Fruit fly (Drosophila melanogaster): ENCODE measurements around the gene Pxt.

The Pxt gene

DNA sequence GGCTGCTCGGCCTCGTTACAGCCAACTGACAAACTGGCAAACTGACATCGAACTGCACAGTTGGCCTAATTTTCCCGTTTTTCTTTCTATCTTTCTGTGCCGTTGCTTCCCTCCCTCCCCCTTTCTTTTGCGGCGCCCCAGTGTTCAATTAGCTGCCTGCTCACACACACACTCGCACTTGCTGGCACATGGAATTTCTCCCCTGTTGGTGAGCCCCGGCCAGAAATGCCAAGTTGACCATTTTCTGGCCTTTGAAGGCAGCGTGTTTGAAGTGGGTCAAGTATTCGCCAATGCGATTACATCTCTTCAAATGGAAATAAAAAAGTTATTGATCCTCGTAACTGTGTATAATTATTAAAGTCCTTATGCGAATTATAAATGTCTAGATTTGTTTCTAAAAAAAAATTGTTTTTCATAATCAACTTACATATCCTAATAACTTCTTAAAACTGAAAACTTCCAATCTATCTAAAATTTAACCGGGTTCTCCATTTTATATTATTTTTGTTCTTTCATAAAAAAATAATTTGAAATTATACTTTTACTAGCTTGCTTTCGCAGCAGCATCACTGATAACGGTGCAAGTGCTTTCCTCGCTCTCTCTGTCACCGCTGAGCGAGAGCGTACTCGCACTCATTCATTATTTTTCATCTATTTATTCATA, 38.5 kb upstream of the Pxt start (continued):
- TF ChIP-seq CG10959 (GFP tag; IDR thresholded peaks at IDR 0.05) (no peak), sim (GFP tag; IDR thresholded peaks at IDR 0.05) (no peak), psq (GFP tag; optimal IDR thresholded peaks at IDR 0.05) (no peak), Usf (GFP tag; optimal IDR thresholded peaks at IDR 0.05) (no peak), CkIIα-i1 (GFP tag; IDR thresholded peaks at IDR 0.05) (no peak), Doc3 (GFP tag; IDR thresholded peaks at IDR 0.05; ENCODE audit: partially characterized antibody) (no peak), CG9215 (GFP tag; IDR thresholded peaks at IDR 0.05) (no peak), sens-2 (GFP tag; IDR thresholded peaks at IDR 0.05) (no peak), lilli (GFP tag; optimal IDR thresholded peaks at IDR 0.05) (peak; percentile 40), otp (GFP tag; IDR thresholded peaks at IDR 0.05) (0 out of 3 replicates have a peak, but pooled peaks have one; percentile 20), chinmo (GFP tag; IDR thresholded peaks at IDR 0.05; ENCODE audit: partially characterized antibody) (0 out of 4 replicates have a peak, but pooled peaks have one; percentile 63), wek (GFP tag; optimal IDR thresholded peaks at IDR 0.05) (no peak), caup (GFP tag; optimal IDR thresholded peaks at IDR 0.05; ENCODE audit: severe bottlenecking) (no peak), Tbp (GFP tag; optimal IDR thresholded peaks at IDR 0.05) (no peak), CG10274 (GFP tag; optimal IDR thresholded peaks at IDR 0.05) (no peak), CG11504 (tag; optimal IDR thresholded peaks at IDR 0.05) (peak; percentile 71), CG12236 (GFP tag; optimal IDR thresholded peaks at IDR 0.05) (no peak), NC2β (GFP tag; optimal IDR thresholded peaks at IDR 0.05) (no peak), danr (GFP tag; IDR thresholded peaks at IDR 0.05) (no peak), usp (GFP tag; optimal IDR thresholded peaks at IDR 0.05) (no peak), Rx (GFP tag; IDR thresholded peaks at IDR 0.05) (no peak), sob (GFP tag; IDR thresholded peaks at IDR 0.05) (no peak), ara (GFP tag; IDR thresholded peaks at IDR 0.05) (peak; percentile 43; the same call in 1 of the 2 replicates), CG30431 (GFP tag; optimal IDR thresholded peaks at IDR 0.05) (no peak), CG17912 (GFP tag; optimal IDR thresholded peaks at IDR 0.05) (no peak), CG8281 (tag; optimal IDR thresholded peaks at IDR 0.05) (no peak), CG31388 (GFP tag; optimal IDR thresholded peaks at IDR 0.05) (no peak), CG2129 (GFP tag; IDR thresholded peaks at IDR 0.05; ENCODE audit: partially characterized antibody) (no peak), maf-S (GFP tag; optimal IDR thresholded peaks at IDR 0.05) (no peak), Jarid2 (GFP tag; optimal IDR thresholded peaks at IDR 0.05) (no peak), fu2 (GFP tag; optimal IDR thresholded peaks at IDR 0.05) (no peak), az2 (GFP tag; optimal IDR thresholded peaks at IDR 0.05) (peak; percentile 30), C15 (GFP tag; IDR thresholded peaks at IDR 0.05) (no peak), CG6854 (GFP tag; optimal IDR thresholded peaks at IDR 0.05) (no peak), CG15011 (GFP tag; optimal IDR thresholded peaks at IDR 0.05) (no peak), Eip74EF (GFP tag; optimal IDR thresholded peaks at IDR 0.05) (peak in 1 of 2 experiments; percentile 25), CG14441 (GFP tag; IDR thresholded peaks at IDR 0.05) (no peak), hkb (optimal IDR thresholded peaks at IDR 0.05) (peak; percentile 39), hkb (GFP tag; IDR thresholded peaks at IDR 0.05) (no peak), Ravus (GFP tag; IDR thresholded peaks at IDR 0.05) (no peak), scrt (GFP tag; optimal IDR thresholded peaks at IDR 0.05) (no peak), CG10267 (tag; optimal IDR thresholded peaks at IDR 0.05) (peak; percentile 44), br (optimal IDR thresholded peaks at IDR 0.05) (no peak), hbn (GFP tag; IDR thresholded peaks at IDR 0.05; ENCODE audit: partially characterized antibody) (no peak), CG14965 (GFP tag; optimal IDR thresholded peaks at IDR 0.05; ENCODE audit: borderline replicate concordance) (no peak), sd (tag; optimal IDR thresholded peaks at IDR 0.05) (peak; percentile 76), CG6765 (GFP tag; optimal IDR thresholded peaks at IDR 0.05) (no peak), Drgx (GFP tag; IDR thresholded peaks at IDR 0.05) (no peak; the same call in 1 of the 2 replicates), dm (GFP tag; optimal IDR thresholded peaks at IDR 0.05) (peak; percentile 22), CG11456 (GFP tag; IDR thresholded peaks at IDR 0.05) (no peak), Aef1 (GFP tag; IDR thresholded peaks at IDR 0.05) (no peak)

All from whole organism, embryonic.